Fruit fly (Drosophila melanogaster): ENCODE measurements around the gene CG13733.

Gene CG13733

dm6 chr3L:17495266-17495961 is 16.7 kb upstream of the CG13733 start (continued):
- TF ChIP-seq Hr78 (GFP tag; optimal IDR thresholded peaks at IDR 0.05) (peak in 1 of 2 experiments; percentile 50), H15 (GFP tag; IDR thresholded peaks at IDR 0.05) (no peak; the same call in 2 of the 3 replicates), E2f2 (GFP tag; IDR thresholded peaks at IDR 0.05) (peak; percentile 13; the same call in 1 of the 2 replicates), caup (GFP tag; optimal IDR thresholded peaks at IDR 0.05; ENCODE audit: severe bottlenecking) (no peak), chif (GFP tag; optimal IDR thresholded peaks at IDR 0.05) (peak; percentile 0 to 36), Ptx1 (GFP tag; IDR thresholded peaks at IDR 0.05) (peak; percentile 29; the same call in 1 of the 2 replicates), MTF-1 (GFP tag; optimal IDR thresholded peaks at IDR 0.05; ENCODE audit: borderline replicate concordance) (no peak), CG8290 (GFP tag; optimal IDR thresholded peaks at IDR 0.05) (peak; percentile 1), CG8290 (tag; optimal IDR thresholded peaks at IDR 0.05) (no peak), CG15011 (GFP tag; optimal IDR thresholded peaks at IDR 0.05) (no peak), Dref (GFP tag; IDR thresholded peaks at IDR 0.05) (no peak), Camta (GFP tag; optimal IDR thresholded peaks at IDR 0.05) (peak; percentile 0), Dll (GFP tag; IDR thresholded peaks at IDR 0.05; ENCODE audit: partially characterized antibody) (no peak), bigmax (GFP tag; optimal IDR thresholded peaks at IDR 0.05) (no peak), dmrt99B (tag; optimal IDR thresholded peaks at IDR 0.05) (peak; percentile 50), CG18262 (tag; optimal IDR thresholded peaks at IDR 0.05) (peak; percentile 67), CG2199 (GFP tag; IDR thresholded peaks at IDR 0.05) (no peak), NK7.1 (GFP tag; optimal IDR thresholded peaks at IDR 0.05) (no peak), Awh (GFP tag; IDR thresholded peaks at IDR 0.05) (0 out of 2 replicates have a peak, but pooled peaks have one; percentile 52), CG30431 (GFP tag; optimal IDR thresholded peaks at IDR 0.05) (peak; percentile 20), Oli (tag; optimal IDR thresholded peaks at IDR 0.05) (peak; percentile 44), CG16813 (GFP tag; IDR thresholded peaks at IDR 0.05; ENCODE audit: partially characterized antibody) (no peak), unpg (GFP tag; optimal IDR thresholded peaks at IDR 0.05) (peak; percentile 19), Neu2 (GFP tag; optimal IDR thresholded peaks at IDR 0.05; ENCODE audit: borderline replicate concordance) (no peak), CG18476 (GFP tag; optimal IDR thresholded peaks at IDR 0.05) (no peak), CG9727 (GFP tag; optimal IDR thresholded peaks at IDR 0.05) (peak; percentile 4), pita (GFP tag; optimal IDR thresholded peaks at IDR 0.05) (no peak), CG34422 (GFP tag; IDR thresholded peaks at IDR 0.05) (no peak), h (optimal IDR thresholded peaks at IDR 0.05) (no peak), Ets65A (GFP tag) (no peak), CG17359 (tag; optimal IDR thresholded peaks at IDR 0.05) (peak; percentile 43), Mes4 (GFP tag; optimal IDR thresholded peaks at IDR 0.05) (no peak), CG14667 (GFP tag; IDR thresholded peaks at IDR 0.05) (no peak), tll (GFP tag; optimal IDR thresholded peaks at IDR 0.05) (no peak), phol (tag; optimal IDR thresholded peaks at IDR 0.05) (peak; percentile 61), sqz (GFP tag; optimal IDR thresholded peaks at IDR 0.05) (peak; percentile 28), ems (GFP tag; optimal IDR thresholded peaks at IDR 0.05) (no peak), CG12659 (GFP tag; optimal IDR thresholded peaks at IDR 0.05) (no peak), CG4404 (GFP tag; IDR thresholded peaks at IDR 0.05) (no peak), fd96Cb (tag; optimal IDR thresholded peaks at IDR 0.05) (peak; percentile 53), sima (GFP tag; optimal IDR thresholded peaks at IDR 0.05) (no peak), eve (GFP tag; optimal IDR thresholded peaks at IDR 0.05) (peak in 1 of 2 experiments; percentile 54), HLHmδ (GFP tag; optimal IDR thresholded peaks at IDR 0.05) (peak; percentile 2), CG13775 (GFP tag; optimal IDR thresholded peaks at IDR 0.05) (no peak), nau (GFP tag; optimal IDR thresholded peaks at IDR 0.05) (no peak), CG4424 (GFP tag; optimal IDR thresholded peaks at IDR 0.05) (peak; percentile 25), CG18764 (GFP tag; optimal IDR thresholded peaks at IDR 0.05) (no peak), dysf (GFP tag; IDR thresholded peaks at IDR 0.05) (0 out of 3 replicates have a peak, but pooled peaks have one; percentile 9), chm (GFP tag; IDR thresholded peaks at IDR 0.05) (no peak)
